Fruit fly (Drosophila melanogaster): ENCODE measurements around the gene CG3213.
A peak's percentile ranks its signal among the peaks of the same experiment; 100 is the strongest.

CG3213 gene

DNA sequence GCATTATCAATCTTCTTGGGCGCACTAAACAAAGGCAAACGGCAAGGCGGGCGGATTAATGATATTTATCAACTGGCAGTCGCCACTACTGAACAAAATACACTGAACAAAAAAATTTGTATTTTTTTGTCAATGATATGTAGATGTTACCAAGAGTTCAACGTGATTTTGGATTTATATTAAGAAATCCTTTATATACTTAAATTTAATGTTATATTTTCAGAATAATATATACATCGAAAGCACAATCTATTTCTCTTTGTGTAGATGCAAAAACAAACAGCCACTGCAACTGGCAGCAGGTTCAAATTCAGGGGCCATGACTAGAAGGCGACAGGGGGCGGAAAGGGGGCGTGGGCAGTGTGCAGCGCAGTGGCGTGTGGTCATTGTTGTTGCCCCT is 36.7 kb downstream of the CG3213 start:
- TF ChIP-seq dmrt11E (tag; optimal IDR thresholded peaks at IDR 0.05), result peak; percentile 42
- no peak for TF ChIP-seq CG31388 (GFP tag; optimal IDR thresholded peaks at IDR 0.05)
- TF ChIP-seq Xrp1 (GFP tag; IDR thresholded peaks at IDR 0.05), result peak; percentile 35; the same call in 1 of the 2 replicates
- peak; percentile 41; the same call in 1 of the 2 replicates for TF ChIP-seq Ptx1 (GFP tag; IDR thresholded peaks at IDR 0.05)
- TF ChIP-seq CG1603 (tag; optimal IDR thresholded peaks at IDR 0.05), result no peak
- TF ChIP-seq gem (tag; optimal IDR thresholded peaks at IDR 0.05), result peak; percentile 55
- peak; percentile 47 for TF ChIP-seq Sox102F (GFP tag; optimal IDR thresholded peaks at IDR 0.05)
- TF ChIP-seq crol (GFP tag; IDR thresholded peaks at IDR 0.05), result 0 out of 2 replicates have a peak, but pooled peaks have one; percentile 16
- peak; percentile 4 for TF ChIP-seq CG8388 (GFP tag; optimal IDR thresholded peaks at IDR 0.05)
- TF ChIP-seq CG11398 (GFP tag; optimal IDR thresholded peaks at IDR 0.05), result no peak
- peak; percentile 32 for TF ChIP-seq Blimp-1 (GFP tag; optimal IDR thresholded peaks at IDR 0.05)
- peak; percentile 10 for TF ChIP-seq trem (tag; optimal IDR thresholded peaks at IDR 0.05)
- peak; percentile 26 for TF ChIP-seq Oli (tag; optimal IDR thresholded peaks at IDR 0.05)
- peak; percentile 22; the same call in 1 of the 2 replicates for TF ChIP-seq ttk (GFP tag; IDR thresholded peaks at IDR 0.05)
- peak; percentile 32 for TF ChIP-seq fd96Cb (tag; optimal IDR thresholded peaks at IDR 0.05)
- TF ChIP-seq sens (GFP tag), result peak; percentile 1
- no peak for TF ChIP-seq CTCF (GFP tag; optimal IDR thresholded peaks at IDR 0.05)
- TF ChIP-seq CG13424 (tag; optimal IDR thresholded peaks at IDR 0.05), result peak; percentile 22
- TF ChIP-seq Drgx (GFP tag; IDR thresholded peaks at IDR 0.05), result peak; percentile 91
- no peak for TF ChIP-seq prd (optimal IDR thresholded peaks at IDR 0.05)
- TF ChIP-seq prd (GFP tag; IDR thresholded peaks at IDR 0.05), result peak; percentile 39; the same call in 1 of the 3 replicates
- peak; percentile 4 for TF ChIP-seq CG4424 (GFP tag; optimal IDR thresholded peaks at IDR 0.05)
- no peak for TF ChIP-seq HLH4C (GFP tag; IDR thresholded peaks at IDR 0.05; ENCODE audit: partially characterized antibody)
- no peak for TF ChIP-seq D19A (tag; optimal IDR thresholded peaks at IDR 0.05)
- 0 out of 3 replicates have a peak, but pooled peaks have one; percentile 32 for TF ChIP-seq ase (GFP tag; IDR thresholded peaks at IDR 0.05)
- no peak for TF ChIP-seq CG14667 (GFP tag; IDR thresholded peaks at IDR 0.05)
- no peak for TF ChIP-seq ftz-f1 (GFP tag; optimal IDR thresholded peaks at IDR 0.05)
- peak; percentile 3 for TF ChIP-seq ewg (GFP tag; optimal IDR thresholded peaks at IDR 0.05)
- TF ChIP-seq CoRest (tag; optimal IDR thresholded peaks at IDR 0.05), result peak; percentile 10
- TF ChIP-seq CG10267 (tag; optimal IDR thresholded peaks at IDR 0.05), result peak; percentile 16
- peak; percentile 0 for TF ChIP-seq bcd (GFP tag; optimal IDR thresholded peaks at IDR 0.05)
- peak; percentile 23 for TF ChIP-seq zen (tag; optimal IDR thresholded peaks at IDR 0.05)
- no peak for TF ChIP-seq psq (GFP tag; optimal IDR thresholded peaks at IDR 0.05)
- TF ChIP-seq hkb (optimal IDR thresholded peaks at IDR 0.05), result no peak
- 0 out of 2 replicates have a peak, but pooled peaks have one; percentile 16 for TF ChIP-seq hkb (GFP tag; IDR thresholded peaks at IDR 0.05)
- peak; percentile 30 for TF ChIP-seq nmo (GFP tag; optimal IDR thresholded peaks at IDR 0.05)
- 0 out of 3 replicates have a peak, but pooled peaks have one; percentile 15 for TF ChIP-seq CG11456 (GFP tag; IDR thresholded peaks at IDR 0.05)
- peak; percentile 45; the same call in 1 of the 2 replicates for TF ChIP-seq vvl (GFP tag; IDR thresholded peaks at IDR 0.05)
- TF ChIP-seq CG7372 (GFP tag; IDR thresholded peaks at IDR 0.05), result no peak
- 0 out of 3 replicates have a peak, but pooled peaks have one; percentile 30 for TF ChIP-seq ci (GFP tag; IDR thresholded peaks at IDR 0.05)
- TF ChIP-seq ems (GFP tag; optimal IDR thresholded peaks at IDR 0.05), result no peak
- no peak for TF ChIP-seq Dad (GFP tag; optimal IDR thresholded peaks at IDR 0.05)

DNA sequence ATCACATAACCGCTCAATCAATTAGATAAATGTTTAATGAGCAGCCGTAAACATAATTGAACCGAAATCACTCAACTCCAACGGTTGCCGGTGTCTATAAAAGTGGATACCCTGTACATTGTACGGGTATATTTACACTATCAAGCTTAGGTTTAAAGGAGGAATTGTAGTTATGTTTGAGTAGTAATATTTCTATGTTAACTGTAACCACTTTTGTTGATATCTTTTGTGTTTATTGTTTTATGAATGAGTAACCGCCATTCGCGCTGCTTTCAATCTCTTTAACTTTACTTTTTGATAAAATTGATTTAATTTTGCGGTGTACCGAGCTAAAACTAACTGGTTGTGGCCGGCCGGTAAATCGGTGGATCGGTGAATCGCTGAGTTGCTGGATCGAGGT is 37.4 kb downstream of the CG3213 start:
- TF ChIP-seq hbn (GFP tag; IDR thresholded peaks at IDR 0.05; ENCODE audit: partially characterized antibody) (no peak), Drgx (GFP tag; IDR thresholded peaks at IDR 0.05) (peak; percentile 80), Sin3A (optimal IDR thresholded peaks at IDR 0.05) (no peak)

Data from whole organism, embryonic.